Fruit fly (Drosophila melanogaster) whole organism, pupa: ENCODE data around the gene Josd.

Experiments
- CG12605 ChIP-seq: fragments of 200-800 bp; sonication (Bioruptor generic); IDR thresholded peaks from 2 replicates; pipeline ENCODE4 v1.3.6; 2022; ENCODE audit warnings: missing biosample characterization, missing genetic modification characterization
- CG17806 ChIP-seq: fragments of 200-800 bp; sonication (Bioruptor generic); optimal IDR thresholded peaks from 2 replicates; lab custom pipeline; 2018; ENCODE audit warnings: missing biosample characterization, mild to moderate bottlenecking, missing genetic modification characterization, moderate library complexity
- CG32121 ChIP-seq: fragments of 200-800 bp; sonication (Bioruptor generic); IDR thresholded peaks from 2 replicates; pipeline ENCODE4 v1.3.6; 2022; ENCODE audit warnings: missing biosample characterization, missing genetic modification characterization
- CG4496 ChIP-seq: fragments of 200-800 bp; sonication (Bioruptor generic); IDR thresholded peaks from 3 replicates; pipeline ENCODE4 v1.3.6; 2022; ENCODE audit warnings: missing biosample characterization, missing genetic modification characterization
- Ets98B ChIP-seq: fragments of 200-800 bp; sonication (Bioruptor generic); IDR thresholded peaks from 2 replicates; pipeline ENCODE4 v1.3.6; 2022; ENCODE audit warnings: missing biosample characterization, missing genetic modification characterization

DNA sequence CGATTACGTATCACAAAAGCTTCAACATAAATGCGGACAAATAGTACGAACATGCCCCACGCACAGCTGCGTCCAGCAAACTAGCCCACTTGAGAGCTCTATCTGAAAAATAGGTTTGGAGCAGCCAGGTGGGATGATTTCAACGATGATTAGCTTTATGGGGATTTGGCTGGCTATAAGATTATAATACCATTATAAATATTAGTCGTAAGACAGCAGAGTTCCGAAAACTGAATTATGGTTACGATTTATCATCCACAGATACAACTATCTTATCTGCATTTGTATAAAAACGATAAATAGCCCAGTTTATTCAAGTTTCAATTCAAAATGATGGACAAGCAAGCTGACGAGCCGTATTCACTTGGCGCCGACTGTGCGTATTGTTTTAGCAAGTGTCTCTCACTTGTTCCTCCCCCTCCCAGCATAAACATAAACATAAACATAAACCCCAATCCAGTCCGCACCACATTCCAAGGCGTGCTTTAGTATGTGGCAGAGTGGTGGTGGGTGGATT is 2.7 kb downstream of the Josd start:
- TF ChIP-seq CG4496 (GFP tag; lab: Robert Waterston, UW) (no peak), CG32121 (GFP tag; lab: Robert Waterston, UW) (peak; percentile 69), CG12605 (no peak), Ets98B (GFP tag; lab: Robert Waterston, UW) (peak; percentile 25; the same call in 1 of the 2 replicates), CG17806 (tag; lab: Kevin White, UChicago) (peak; percentile 21)
